Fruit fly (Drosophila melanogaster): ENCODE results near the gene Ir94b.

Gene Ir94b

dm6 chr3R:22123347-22123746 lies 6.3 kb upstream of the Ir94b start (continued):
- TF ChIP-seq bsh (GFP tag; optimal IDR thresholded peaks at IDR 0.05) (peak in 1 of 2 experiments; percentile 49), disco-r (GFP tag; optimal IDR thresholded peaks at IDR 0.05) (no peak), chif (GFP tag; optimal IDR thresholded peaks at IDR 0.05) (no peak), CG4328 (GFP tag; optimal IDR thresholded peaks at IDR 0.05) (no peak), gcm (GFP tag; optimal IDR thresholded peaks at IDR 0.05) (no peak), CG15601 (tag; optimal IDR thresholded peaks at IDR 0.05) (no peak), Sox102F (GFP tag; optimal IDR thresholded peaks at IDR 0.05) (peak; percentile 33), CG4854 (GFP tag; optimal IDR thresholded peaks at IDR 0.05) (no peak), Tbp (GFP tag; optimal IDR thresholded peaks at IDR 0.05) (no peak), CG13296 (GFP tag; optimal IDR thresholded peaks at IDR 0.05) (no peak), Lhr (GFP tag; optimal IDR thresholded peaks at IDR 0.05) (no peak), Poxn (GFP tag; IDR thresholded peaks at IDR 0.05) (no peak), CG4730 (GFP tag; IDR thresholded peaks at IDR 0.05) (no peak), CG34224 (GFP tag; IDR thresholded peaks at IDR 0.05; ENCODE audit: partially characterized antibody) (no peak), CG10565 (GFP tag; optimal IDR thresholded peaks at IDR 0.05) (no peak), Hand (GFP tag; optimal IDR thresholded peaks at IDR 0.05) (no peak), gro (GFP tag; optimal IDR thresholded peaks at IDR 0.05) (no peak), CG10543 (GFP tag; optimal IDR thresholded peaks at IDR 0.05) (no peak), sna (GFP tag; IDR thresholded peaks at IDR 0.05; ENCODE audit: partially characterized antibody) (no peak), repo (GFP tag; optimal IDR thresholded peaks at IDR 0.05) (no peak), emc (GFP tag; optimal IDR thresholded peaks at IDR 0.05) (no peak), lola (GFP tag; optimal IDR thresholded peaks at IDR 0.05) (no peak), CG18011 (GFP tag; optimal IDR thresholded peaks at IDR 0.05) (no peak), CG13624 (GFP tag; optimal IDR thresholded peaks at IDR 0.05) (no peak), ato (GFP tag; IDR thresholded peaks at IDR 0.05; ENCODE audit: partially characterized antibody) (no peak), br (optimal IDR thresholded peaks at IDR 0.05) (no peak), Side (GFP tag; optimal IDR thresholded peaks at IDR 0.05) (no peak), Rx (GFP tag; IDR thresholded peaks at IDR 0.05) (no peak), Asciz (GFP tag; optimal IDR thresholded peaks at IDR 0.05) (no peak), Camta (GFP tag; optimal IDR thresholded peaks at IDR 0.05) (no peak), CG16863 (GFP tag; optimal IDR thresholded peaks at IDR 0.05) (no peak), p53 (GFP tag; optimal IDR thresholded peaks at IDR 0.05) (no peak), trem (tag; optimal IDR thresholded peaks at IDR 0.05) (no peak), HLH54F (GFP tag; optimal IDR thresholded peaks at IDR 0.05) (no peak), Oaz (GFP tag; IDR thresholded peaks at IDR 0.05) (no peak), ttk (GFP tag; IDR thresholded peaks at IDR 0.05) (no peak), CG2712 (tag; optimal IDR thresholded peaks at IDR 0.05) (peak; percentile 35), sima (GFP tag; optimal IDR thresholded peaks at IDR 0.05) (no peak), CG7556 (GFP tag; optimal IDR thresholded peaks at IDR 0.05) (peak; percentile 13), PHDP (tag; optimal IDR thresholded peaks at IDR 0.05) (peak; percentile 53), HLHmδ (GFP tag; optimal IDR thresholded peaks at IDR 0.05) (no peak), CG5953 (GFP tag; IDR thresholded peaks at IDR 0.05) (no peak), Dref (GFP tag; IDR thresholded peaks at IDR 0.05) (no peak), CG7928 (GFP tag; optimal IDR thresholded peaks at IDR 0.05) (no peak), ewg (GFP tag; optimal IDR thresholded peaks at IDR 0.05) (no peak), H15 (GFP tag; IDR thresholded peaks at IDR 0.05) (no peak), aop (GFP tag; IDR thresholded peaks at IDR 0.05) (no peak), CG18262 (tag; optimal IDR thresholded peaks at IDR 0.05) (peak; percentile 39), bcd (GFP tag; optimal IDR thresholded peaks at IDR 0.05) (peak; percentile 9), yki (optimal IDR thresholded peaks at IDR 0.05) (no peak), HmgZ (tag; optimal IDR thresholded peaks at IDR 0.05) (no peak), Fer2 (tag; optimal IDR thresholded peaks at IDR 0.05) (no peak)

All from whole organism, embryonic.